Worm (Caenorhabditis elegans): ENCODE measurements around the gene Y51B9A.5.

DNA sequence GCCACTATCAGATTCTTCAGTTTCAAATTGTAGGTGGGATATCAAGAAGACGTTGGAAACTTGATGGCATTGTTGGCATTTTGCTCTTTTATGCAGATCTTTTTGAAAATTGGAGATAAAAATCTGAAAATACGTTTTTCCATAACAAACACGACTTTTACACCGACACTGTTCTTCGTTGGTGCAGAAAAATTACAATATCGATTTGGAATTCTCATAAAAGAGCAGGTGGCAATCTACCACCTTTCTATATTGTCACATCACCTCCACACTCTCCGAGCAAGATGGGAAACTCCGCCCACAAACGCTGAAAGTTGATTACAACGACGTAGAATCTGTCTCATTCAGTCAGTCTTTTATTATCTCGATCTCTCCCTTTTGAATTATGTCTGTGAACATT, 3.5 kb downstream of the Y51B9A.5 start, which contains the start of gene arrd-2:
- TF ChIP-seq M03D4.4 (tag; optimal IDR thresholded peaks at IDR 0.05) (no peak), unc-120 (tag; optimal IDR thresholded peaks at IDR 0.05; ENCODE audit: poor library complexity, severe bottlenecking) (no peak), nhr-237 (tag; optimal IDR thresholded peaks at IDR 0.05) (no peak), blmp-1 (tag; optimal IDR thresholded peaks at IDR 0.05) (no peak), nhr-76 (tag; optimal IDR thresholded peaks at IDR 0.05) (no peak)
